Fruit fly (Drosophila melanogaster): ENCODE data around the gene Apl.

Apl gene

DNA sequence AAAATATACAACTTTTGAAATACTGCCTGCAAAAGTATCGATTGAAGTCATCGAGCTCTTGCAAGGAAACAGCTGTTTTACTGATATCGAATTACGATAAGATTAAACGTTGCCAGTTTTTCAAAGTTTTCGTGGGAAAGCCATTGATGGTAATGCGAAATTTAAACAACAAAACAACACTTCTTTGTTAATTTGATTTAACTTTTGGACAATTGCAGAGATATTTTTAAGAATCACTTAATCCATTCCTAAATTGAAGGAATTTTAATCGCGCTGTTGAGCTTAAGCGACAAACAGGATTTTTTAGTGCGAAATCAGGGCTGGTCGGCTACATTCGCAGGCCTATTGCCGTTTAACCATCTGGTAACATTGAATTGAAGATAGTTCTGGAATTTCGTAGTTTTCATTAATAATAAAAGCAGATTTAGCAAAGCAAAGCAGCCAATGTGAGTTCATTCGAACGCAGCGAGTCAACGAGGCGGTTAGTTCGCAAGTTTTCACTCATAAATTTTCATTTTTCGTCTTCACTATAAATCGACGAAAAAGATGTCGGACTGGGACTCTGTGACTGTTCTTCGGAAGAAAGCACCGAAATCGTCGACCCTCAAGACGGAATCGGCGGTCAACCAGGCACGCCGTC, 20.6 kb upstream of the Apl start, which contains the start of gene mbf1:
TSS of gene mbf1 (plus strand) at position 130 of the 640 bp plus-strand sequence.
- no peak for TF ChIP-seq Myc (optimal IDR thresholded peaks at IDR 0.05)
- no peak for TF ChIP-seq insv (optimal IDR thresholded peaks at IDR 0.05)
- TF ChIP-seq h (optimal IDR thresholded peaks at IDR 0.05), result no peak
- no peak for TF ChIP-seq Sin3A (optimal IDR thresholded peaks at IDR 0.05)
- TF ChIP-seq psq (optimal IDR thresholded peaks at IDR 0.05), result no peak
- TF ChIP-seq ttk (optimal IDR thresholded peaks at IDR 0.05), result no peak

DNA sequence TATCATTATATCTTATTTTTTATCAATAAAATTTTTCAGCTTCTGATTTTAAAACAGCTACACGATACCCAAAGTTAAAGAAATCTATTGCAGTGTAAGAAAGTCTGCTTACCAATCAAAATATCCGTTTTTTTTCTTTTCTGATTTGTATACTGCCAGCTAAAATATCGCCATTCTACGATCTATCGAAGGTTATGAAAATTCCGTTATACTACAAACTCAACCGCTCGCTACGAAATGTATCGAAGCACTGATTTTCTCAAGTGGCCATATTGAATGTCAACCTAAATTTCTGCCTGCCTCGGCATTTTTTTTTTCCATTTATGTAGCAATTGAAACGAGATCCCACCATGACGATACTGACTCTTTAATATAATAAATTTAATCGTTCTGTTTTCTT, 14.9 kb upstream of the Apl start, which contains the start of gene nxf2:
TSS of gene nxf2 (minus strand) at position 258 of the 400 bp plus-strand sequence.
- no peak for TF ChIP-seq ttk (optimal IDR thresholded peaks at IDR 0.05)
- TF ChIP-seq psq (optimal IDR thresholded peaks at IDR 0.05), result no peak
- TF ChIP-seq h (optimal IDR thresholded peaks at IDR 0.05), result no peak
- TF ChIP-seq Sin3A (optimal IDR thresholded peaks at IDR 0.05), result no peak
- no peak for TF ChIP-seq insv (optimal IDR thresholded peaks at IDR 0.05)
- no peak for TF ChIP-seq Myc (optimal IDR thresholded peaks at IDR 0.05)

DNA sequence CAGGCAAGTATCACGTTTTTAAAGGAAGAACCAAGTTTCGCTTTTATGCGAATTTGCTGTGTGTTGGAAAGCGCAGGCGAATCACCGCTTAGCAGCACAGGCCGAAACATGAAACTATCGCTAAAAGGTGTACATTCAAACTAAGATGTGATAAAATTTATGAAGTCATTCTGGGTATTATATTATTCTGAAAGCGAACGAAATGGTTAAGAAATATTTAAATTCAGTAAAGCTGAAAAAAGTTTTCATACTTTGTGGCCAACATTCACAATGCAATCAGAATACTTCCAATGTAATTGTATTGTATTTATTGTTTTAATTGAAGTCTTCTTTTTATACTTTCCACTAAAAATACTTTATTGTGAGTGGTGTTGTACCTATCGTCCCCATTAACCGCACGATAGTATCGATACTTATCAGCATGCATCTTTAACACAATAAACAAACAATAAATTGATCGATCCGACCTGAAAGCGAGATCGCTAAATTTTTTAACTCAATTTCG, 13.7 kb upstream of the Apl start, which contains the start of gene Smn:
TSS of gene Smn (minus strand) at position 347 of the 505 bp plus-strand sequence.
- TF ChIP-seq ttk (optimal IDR thresholded peaks at IDR 0.05), result no peak
- TF ChIP-seq insv (optimal IDR thresholded peaks at IDR 0.05), result no peak
- no peak for TF ChIP-seq Sin3A (optimal IDR thresholded peaks at IDR 0.05)
- TF ChIP-seq psq (optimal IDR thresholded peaks at IDR 0.05), result no peak
- no peak for TF ChIP-seq Myc (optimal IDR thresholded peaks at IDR 0.05)
- no peak for TF ChIP-seq h (optimal IDR thresholded peaks at IDR 0.05)

DNA sequence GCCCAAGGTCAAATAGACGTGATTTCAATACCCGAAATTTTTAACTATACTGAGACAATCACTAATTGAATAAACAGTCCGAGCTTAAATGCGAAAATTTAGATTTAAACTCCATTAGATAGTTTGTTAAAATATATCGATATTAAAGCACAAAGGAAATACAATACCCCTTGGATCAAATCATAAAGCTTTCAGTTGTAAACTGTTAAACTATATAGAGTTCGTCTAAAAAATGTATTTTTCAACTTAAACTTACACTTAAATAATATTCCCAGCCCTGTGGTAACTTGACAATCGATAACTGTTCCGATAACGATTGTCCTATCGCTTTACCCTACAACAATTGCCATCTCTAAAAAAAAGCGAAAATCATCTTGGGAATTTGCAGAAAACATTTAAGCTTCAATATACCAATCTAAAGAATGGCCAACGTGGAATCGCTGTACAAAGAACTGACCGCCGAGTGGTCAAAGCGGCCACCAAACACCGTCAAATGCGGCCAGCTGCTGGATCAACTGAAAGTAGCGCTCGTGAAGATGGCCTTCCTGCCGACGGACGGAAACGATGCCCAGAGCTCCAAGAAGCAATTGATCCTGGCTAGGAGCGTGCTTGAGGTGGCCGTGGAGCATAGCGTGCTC, 12.2 kb upstream of the Apl start, which contains the start of gene Rpn12:
TSS of gene Rpn12 (plus strand) at position 351 of the 638 bp plus-strand sequence.
- no peak for TF ChIP-seq ttk (optimal IDR thresholded peaks at IDR 0.05)
- no peak for TF ChIP-seq h (optimal IDR thresholded peaks at IDR 0.05)
- TF ChIP-seq insv (optimal IDR thresholded peaks at IDR 0.05), result no peak
- no peak for TF ChIP-seq psq (optimal IDR thresholded peaks at IDR 0.05)
- no peak for TF ChIP-seq Sin3A (optimal IDR thresholded peaks at IDR 0.05)
- TF ChIP-seq Myc (optimal IDR thresholded peaks at IDR 0.05), result no peak

DNA sequence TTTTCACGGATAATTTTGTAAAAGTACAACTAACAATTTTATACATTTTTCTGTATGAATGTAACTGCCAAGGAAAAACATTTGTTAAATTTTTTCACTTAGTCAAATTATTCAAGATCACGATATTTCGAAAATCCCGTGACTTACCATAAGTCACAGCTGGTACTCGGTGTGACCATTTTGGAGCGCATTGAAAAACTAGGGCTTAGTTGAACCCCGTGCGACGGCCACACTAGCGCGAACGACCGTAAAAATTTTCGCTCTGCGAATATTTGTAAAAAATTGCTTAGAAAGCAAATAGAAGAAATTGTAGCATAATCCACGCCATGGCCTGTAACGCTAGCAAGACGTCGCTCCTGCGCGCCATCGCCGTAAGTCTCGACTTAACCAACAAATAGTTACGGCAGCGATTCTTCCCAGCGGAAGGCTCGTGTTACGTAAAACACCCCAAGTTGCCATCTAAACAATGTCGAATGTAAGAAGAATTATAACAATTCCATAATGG, 10.9 kb upstream of the Apl start, which contains the start of gene UQCR-C2:
TSS of gene UQCR-C2 (plus strand) at position 51 of the 505 bp plus-strand sequence.
- no peak for TF ChIP-seq Sin3A (optimal IDR thresholded peaks at IDR 0.05)
- no peak for TF ChIP-seq psq (optimal IDR thresholded peaks at IDR 0.05)
- TF ChIP-seq insv (optimal IDR thresholded peaks at IDR 0.05), result no peak
- TF ChIP-seq h (optimal IDR thresholded peaks at IDR 0.05), result no peak
- TF ChIP-seq Myc (optimal IDR thresholded peaks at IDR 0.05), result no peak
- TF ChIP-seq ttk (optimal IDR thresholded peaks at IDR 0.05), result no peak

DNA sequence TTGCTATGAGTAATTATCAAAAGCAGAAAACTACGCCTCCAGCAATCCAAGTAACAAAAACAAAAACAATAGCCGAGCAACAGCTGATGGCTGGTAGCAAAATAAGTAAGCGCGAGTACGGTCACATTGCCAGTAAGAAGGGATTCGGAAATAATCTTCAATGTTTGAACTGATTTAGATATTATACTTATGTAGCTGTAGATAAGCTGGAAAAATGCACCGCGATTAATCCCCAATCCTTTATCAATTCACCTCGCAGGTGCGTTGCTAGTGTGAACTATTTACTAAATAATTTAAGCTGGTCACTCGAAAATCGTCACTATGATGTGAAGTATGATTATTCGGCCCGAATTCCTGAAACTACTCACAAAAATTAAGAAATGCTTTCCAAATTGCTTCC, 8.0 kb upstream of the Apl start, which contains the start of the genes Syx8 and CG32163:
TSS of gene Syx8 (minus strand) at position 69 of the 400 bp plus-strand sequence.
TSS of gene CG32163 (plus strand) at position 169 of the 400 bp plus-strand sequence.
- TF ChIP-seq Myc (optimal IDR thresholded peaks at IDR 0.05) (no peak), ttk (optimal IDR thresholded peaks at IDR 0.05) (no peak), Sin3A (optimal IDR thresholded peaks at IDR 0.05) (no peak), insv (optimal IDR thresholded peaks at IDR 0.05) (no peak), psq (optimal IDR thresholded peaks at IDR 0.05) (no peak), h (optimal IDR thresholded peaks at IDR 0.05) (no peak)

DNA sequence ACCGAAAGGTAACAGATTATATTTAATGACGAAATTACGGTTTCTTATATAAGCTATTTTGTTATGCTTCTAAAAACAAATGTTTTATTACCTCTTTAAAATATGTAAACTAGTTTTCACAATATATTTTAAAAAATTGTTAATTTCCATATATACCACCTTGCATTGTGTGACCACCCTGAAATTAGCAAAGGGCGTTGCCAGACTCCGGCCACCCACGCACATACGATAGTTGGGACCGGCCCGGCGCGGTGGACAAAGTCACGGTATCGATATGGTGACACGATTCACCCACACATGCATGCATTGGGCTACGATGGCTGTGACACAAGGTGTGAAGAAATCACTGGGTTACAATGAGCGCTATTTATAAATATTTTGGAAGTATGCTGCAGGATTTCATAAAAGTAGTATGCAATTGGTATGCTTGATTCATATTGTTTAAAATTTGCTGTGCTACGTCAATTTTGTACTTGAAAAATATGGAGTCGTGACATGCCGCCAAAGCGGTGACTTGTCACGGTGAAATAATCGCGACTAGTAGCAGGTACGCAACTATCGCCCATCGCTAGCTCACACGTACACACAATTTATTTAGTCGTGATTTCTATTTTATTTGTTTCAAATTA, 6.9 kb upstream of the Apl start:
- TF ChIP-seq ttk (optimal IDR thresholded peaks at IDR 0.05) (no peak), Myc (optimal IDR thresholded peaks at IDR 0.05) (no peak), h (optimal IDR thresholded peaks at IDR 0.05) (no peak), Sin3A (optimal IDR thresholded peaks at IDR 0.05) (no peak), psq (optimal IDR thresholded peaks at IDR 0.05) (no peak), insv (optimal IDR thresholded peaks at IDR 0.05) (no peak)

DNA sequence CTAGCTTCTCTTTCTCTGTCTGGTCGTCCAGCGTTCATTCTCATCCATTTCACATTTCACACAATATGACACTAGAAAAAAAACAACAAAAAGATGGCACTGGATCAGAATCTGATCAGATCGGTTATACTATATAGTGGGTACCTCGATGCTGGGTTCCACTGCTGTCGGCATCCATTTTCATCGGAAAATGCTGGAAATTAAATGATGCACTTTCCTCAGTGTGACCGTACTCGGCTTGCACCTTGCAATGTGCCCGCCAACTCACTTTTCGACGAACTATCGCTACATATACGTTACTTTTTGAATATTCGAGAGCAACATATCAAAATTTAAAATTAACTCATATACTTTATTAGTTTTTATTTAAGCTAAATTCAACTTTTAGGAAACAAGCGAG, 4.1 kb upstream of the Apl start, which contains the start of gene tra:
TSS of gene tra (minus strand) at position 191 of the 400 bp plus-strand sequence.
- TF ChIP-seq psq (optimal IDR thresholded peaks at IDR 0.05), result no peak
- no peak for TF ChIP-seq Sin3A (optimal IDR thresholded peaks at IDR 0.05)
- no peak for TF ChIP-seq Myc (optimal IDR thresholded peaks at IDR 0.05)
- TF ChIP-seq insv (optimal IDR thresholded peaks at IDR 0.05), result no peak
- TF ChIP-seq ttk (optimal IDR thresholded peaks at IDR 0.05), result no peak
- no peak for TF ChIP-seq h (optimal IDR thresholded peaks at IDR 0.05)

DNA sequence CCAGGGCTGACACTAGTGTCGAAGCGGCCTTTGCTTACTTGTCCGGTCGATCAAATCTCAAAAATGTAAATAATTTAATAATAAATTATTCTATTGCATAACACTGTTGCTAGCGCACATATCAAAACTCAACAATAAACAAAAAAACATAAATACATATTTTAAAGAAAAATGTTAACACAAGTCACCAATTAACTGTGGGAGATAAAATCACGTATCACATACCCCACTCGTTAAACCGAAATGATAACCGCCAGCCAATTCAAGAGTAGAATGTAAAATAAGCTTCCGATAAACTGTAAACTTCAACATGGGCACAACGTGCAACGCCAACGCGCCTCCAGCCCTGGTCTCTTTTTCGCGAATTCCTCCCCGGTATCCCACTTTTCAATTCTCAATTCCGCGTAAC, 7.8 kb downstream of the Apl start, which contains the start of gene Arts:
TSS of gene Arts (plus strand) at position 116 of the 409 bp plus-strand sequence.
- TF ChIP-seq h (optimal IDR thresholded peaks at IDR 0.05) (no peak), Myc (optimal IDR thresholded peaks at IDR 0.05) (no peak), Sin3A (optimal IDR thresholded peaks at IDR 0.05) (no peak), ttk (optimal IDR thresholded peaks at IDR 0.05) (no peak), insv (optimal IDR thresholded peaks at IDR 0.05) (no peak)

DNA sequence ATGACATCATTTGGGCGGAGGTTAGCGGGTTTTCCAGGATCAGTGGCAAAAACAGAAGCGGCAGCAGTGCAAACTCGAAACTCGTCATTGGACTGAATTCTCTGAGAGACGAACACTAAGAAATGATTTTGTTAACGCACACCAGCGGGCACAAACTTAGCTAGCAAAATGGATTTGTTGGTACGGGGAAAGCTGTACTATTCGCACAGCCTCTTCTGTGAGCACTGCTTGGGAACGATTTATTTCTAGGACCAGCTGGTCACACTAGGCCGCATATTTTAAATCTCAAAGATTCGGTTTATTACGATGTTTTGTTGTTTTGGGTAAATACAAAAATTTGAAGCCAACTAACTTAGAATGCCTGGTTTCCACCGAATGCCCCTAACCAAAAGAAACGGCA, 14.1 kb downstream of the Apl start, which contains the start of gene CG4098:
TSS of gene CG4098 (minus strand) at position 228 of the 400 bp plus-strand sequence.
- no peak for TF ChIP-seq Myc (optimal IDR thresholded peaks at IDR 0.05)
- no peak for TF ChIP-seq psq (optimal IDR thresholded peaks at IDR 0.05)
- TF ChIP-seq h (optimal IDR thresholded peaks at IDR 0.05), result no peak
- no peak for TF ChIP-seq Sin3A (optimal IDR thresholded peaks at IDR 0.05)
- TF ChIP-seq insv (optimal IDR thresholded peaks at IDR 0.05), result no peak
- TF ChIP-seq ttk (optimal IDR thresholded peaks at IDR 0.05), result no peak

DNA sequence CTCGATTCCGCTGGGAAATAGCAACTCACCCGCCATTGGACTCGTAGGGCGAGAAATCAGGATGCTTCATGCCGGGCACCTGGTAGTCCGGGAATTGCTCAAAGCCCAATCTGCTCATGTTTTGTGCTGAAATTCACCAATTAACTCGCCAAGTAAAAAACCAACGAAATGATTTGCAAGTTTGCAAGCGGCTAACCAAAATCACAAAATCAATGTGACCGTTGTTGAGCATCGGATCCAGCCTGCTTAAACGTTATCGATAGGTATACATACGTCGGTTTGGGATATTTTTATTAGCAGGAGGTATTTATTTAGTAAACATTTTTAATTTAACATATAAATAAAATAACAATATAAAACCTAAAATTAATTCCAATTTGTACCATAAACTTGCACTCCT, 15.2 kb downstream of the Apl start, which contains the start of gene Prosbeta6:
TSS of gene Prosbeta6 (minus strand) at position 218 of the 400 bp plus-strand sequence.
- TF ChIP-seq Sin3A (optimal IDR thresholded peaks at IDR 0.05), result no peak
- no peak for TF ChIP-seq psq (optimal IDR thresholded peaks at IDR 0.05)
- TF ChIP-seq h (optimal IDR thresholded peaks at IDR 0.05), result no peak
- no peak for TF ChIP-seq Myc (optimal IDR thresholded peaks at IDR 0.05)
- TF ChIP-seq ttk (optimal IDR thresholded peaks at IDR 0.05), result no peak
- TF ChIP-seq insv (optimal IDR thresholded peaks at IDR 0.05), result no peak

All from Kc167 (cell line).